Fruit fly (Drosophila melanogaster) whole organism, prepupa: ENCODE measurements around the gene eEF1alpha2.

Experiments
- Blimp-1 ChIP-seq: fragments of 200-800 bp; sonication (Bioruptor generic); optimal IDR thresholded peaks from 3 replicates; lab custom pipeline; 2017; ENCODE audit warnings: missing biosample characterization, missing genetic modification characterization, mild to moderate bottlenecking, moderate library complexity, missing genetic modification reagents
- CG16779 ChIP-seq: fragments of 200-800 bp; sonication (Bioruptor generic); optimal IDR thresholded peaks from 3 replicates; lab custom pipeline; 2017; ENCODE audit warnings: missing biosample characterization, mild to moderate bottlenecking, missing genetic modification characterization
- CG32006 ChIP-seq: fragments of 200-800 bp; sonication (Bioruptor generic); optimal IDR thresholded peaks from 3 replicates; lab custom pipeline; 2017; ENCODE audit warnings: missing biosample characterization, mild to moderate bottlenecking, missing genetic modification characterization
- CG4318 ChIP-seq: fragments of 200-800 bp; sonication (Bioruptor generic); optimal IDR thresholded peaks from 3 replicates; lab custom pipeline; 2017; ENCODE audit warnings: missing biosample characterization, mild to moderate bottlenecking, missing genetic modification characterization
- CG6163 ChIP-seq: fragments of 200-800 bp; sonication (Bioruptor generic); IDR thresholded peaks from 3 replicates; pipeline ENCODE4 v1.3.6; 2022; ENCODE audit warnings: missing biosample characterization, missing genetic modification characterization
- CG6854 ChIP-seq: fragments of 200-800 bp; sonication (Bioruptor generic); optimal IDR thresholded peaks from 2 replicates; lab custom pipeline; 2017; ENCODE audit warnings: missing biosample characterization, mild to moderate bottlenecking, missing genetic modification characterization
- CG8632 ChIP-seq: fragments of 200-800 bp; sonication (Bioruptor generic); optimal IDR thresholded peaks from 3 replicates; lab custom pipeline; 2016; ENCODE audit warnings: missing biosample characterization, missing genetic modification characterization
- Eip78C ChIP-seq: fragments of 200-800 bp; sonication (Bioruptor generic); peaks from one replicate; lab custom pipeline; 2016; ENCODE audit warnings: missing biosample characterization, missing genetic modification characterization
- Lpt ChIP-seq: fragments of 200-800 bp; sonication (Bioruptor generic); optimal IDR thresholded peaks from 3 replicates; lab custom pipeline; 2016; ENCODE audit warnings: missing biosample characterization, missing genetic modification characterization
- OdsH ChIP-seq: fragments of 200-800 bp; sonication (Bioruptor generic); optimal IDR thresholded peaks from 3 replicates; lab custom pipeline; 2016; ENCODE audit warnings: missing biosample characterization, missing genetic modification characterization
- Smox ChIP-seq: fragments of 200-800 bp; sonication (Bioruptor generic); optimal IDR thresholded peaks from 3 replicates; lab custom pipeline; 2016; ENCODE audit warnings: missing biosample characterization, missing genetic modification characterization
- Sox14 ChIP-seq: fragments of 200-800 bp; sonication (Bioruptor generic); optimal IDR thresholded peaks from 3 replicates; lab custom pipeline; 2016; ENCODE audit warnings: missing biosample characterization, missing genetic modification characterization
- acj6 ChIP-seq: fragments of 200-800 bp; sonication (Bioruptor generic); optimal IDR thresholded peaks from 3 replicates; lab custom pipeline; 2016; ENCODE audit warnings: missing biosample characterization, missing genetic modification characterization
- fkh ChIP-seq: fragments of 200-800 bp; sonication (Bioruptor generic); optimal IDR thresholded peaks from 3 replicates; lab custom pipeline; 2017; ENCODE audit warnings: missing biosample characterization, mild to moderate bottlenecking, missing genetic modification characterization, moderate library complexity

DNA sequence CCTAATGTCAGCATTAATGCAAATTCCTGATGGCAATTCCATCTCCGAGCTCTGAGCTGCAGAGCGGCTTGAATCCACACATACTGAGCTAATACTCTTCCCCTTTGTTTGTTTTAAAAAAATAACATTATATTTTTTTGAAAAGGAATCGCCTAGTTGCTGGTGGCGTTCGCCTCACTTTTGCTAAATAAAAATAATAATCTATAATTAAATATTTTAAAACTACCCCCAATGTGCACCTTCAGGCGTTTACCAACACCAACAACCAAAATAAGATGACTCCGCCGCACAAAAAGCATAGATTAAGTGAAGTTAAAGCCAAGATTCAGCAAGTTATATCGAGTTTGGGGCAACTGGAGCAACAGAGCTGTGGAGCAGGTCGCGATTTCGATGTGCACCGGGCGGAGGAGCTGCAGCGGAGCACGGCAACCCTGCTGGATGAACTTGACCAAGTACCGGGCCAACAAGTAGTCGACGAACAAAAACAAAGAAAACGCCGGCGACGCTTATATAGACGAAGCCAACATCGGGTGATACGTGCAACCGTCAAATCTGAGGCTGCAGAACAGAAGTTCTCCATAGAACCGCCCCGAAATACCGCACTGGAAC, 5.9 kb downstream of the eEF1alpha2 start, which contains the start of gene CG1896:
- no peak for TF ChIP-seq fkh (GFP tag; lab: Kevin White, UChicago)
- peak; percentile 76 for TF ChIP-seq OdsH (GFP tag; lab: Kevin White, UChicago)
- peak; percentile 87 for TF ChIP-seq Eip78C (GFP tag; lab: Kevin White, UChicago)
- TF ChIP-seq acj6 (GFP tag; lab: Kevin White, UChicago) = peak; percentile 75
- TF ChIP-seq CG8632 (GFP tag; lab: Kevin White, UChicago) = peak; percentile 58
- TF ChIP-seq CG6163 (GFP tag; lab: Robert Waterston, UW) = peak; percentile 83
- TF ChIP-seq CG4318 (GFP tag; lab: Kevin White, UChicago) = no peak
- TF ChIP-seq CG16779 = peak; percentile 24
- TF ChIP-seq CG6854 (GFP tag; lab: Kevin White, UChicago) = no peak
- peak; percentile 73 for TF ChIP-seq Sox14 (GFP tag; lab: Kevin White, UChicago)
- TF ChIP-seq Lpt (GFP tag; lab: Kevin White, UChicago) = peak; percentile 10
- TF ChIP-seq Blimp-1 (GFP tag; lab: Kevin White, UChicago) = no peak
- TF ChIP-seq CG32006 = peak; percentile 65
- peak; percentile 65 for TF ChIP-seq Smox (GFP tag; lab: Kevin White, UChicago)
